Worm (Caenorhabditis elegans): ENCODE data around the gene sym-2.

Gene sym-2

ce11 chrII:9131363-9131762 is 56.9 kb downstream of the sym-2 start, which contains the start of gene C16D2.1:
Gene C16D2.1, plus strand, starts transcription at chrII:9131663.
- TF ChIP-seq zip-5 (tag; optimal IDR thresholded peaks at IDR 0.05) (no peak), elt-4 (tag; optimal IDR thresholded peaks at IDR 0.05) (no peak), ceh-22 (tag; optimal IDR thresholded peaks at IDR 0.05) (no peak), nhr-232 (tag; optimal IDR thresholded peaks at IDR 0.05) (no peak), ceh-24 (tag; optimal IDR thresholded peaks at IDR 0.05) (no peak), ztf-16 (tag; optimal IDR thresholded peaks at IDR 0.05) (no peak), sox-4 (tag; optimal IDR thresholded peaks at IDR 0.05) (no peak), dve-1 (tag; optimal IDR thresholded peaks at IDR 0.05) (no peak), lim-6 (tag; optimal IDR thresholded peaks at IDR 0.05) (no peak), unc-55 (GFP tag; optimal IDR thresholded peaks at IDR 0.05) (no peak), odd-2 (tag; optimal IDR thresholded peaks at IDR 0.05) (no peak)

DNA sequence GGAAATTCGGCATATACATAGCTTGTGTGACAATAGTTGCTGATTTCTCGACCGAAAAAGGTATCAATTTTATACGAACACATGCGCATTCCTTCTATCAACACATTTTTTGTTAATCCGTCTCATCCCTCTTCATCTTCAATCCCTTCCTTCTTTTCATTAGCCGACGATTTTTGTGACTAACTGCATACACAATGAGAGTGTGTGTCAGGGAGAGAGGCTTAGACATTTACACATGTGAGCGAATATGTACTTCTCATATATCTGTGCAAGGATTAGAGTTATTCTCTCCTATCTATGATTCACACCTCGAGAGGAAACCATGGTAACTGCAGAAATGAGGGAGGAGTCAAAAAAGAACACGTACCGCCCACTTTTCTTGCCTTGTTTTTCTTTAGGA is 57.9 kb downstream of the sym-2 start:
- TF ChIP-seq tbx-2 (tag; optimal IDR thresholded peaks at IDR 0.05): no peak
- TF ChIP-seq F13H6.1 (tag; optimal IDR thresholded peaks at IDR 0.05): no peak
- no peak for TF ChIP-seq ama-1 (optimal IDR thresholded peaks at IDR 0.05)
- TF ChIP-seq hlh-8 (tag; optimal IDR thresholded peaks at IDR 0.05): no peak
- no peak for TF ChIP-seq sox-4 (tag; optimal IDR thresholded peaks at IDR 0.05)
- no peak for TF ChIP-seq ceh-14 (tag; optimal IDR thresholded peaks at IDR 0.05)

Data from whole organism, late embryonic.